Fruit fly (Drosophila melanogaster) whole organism, adult: ENCODE results near the gene Cyp12a4.

ENCODE experiments used
- CG11617 ChIP-seq: fragments of 200-800 bp; sonication (Bioruptor generic); optimal IDR thresholded peaks from 2 replicates; lab custom pipeline; 2017; ENCODE audit warnings: mild to moderate bottlenecking, missing biosample characterization, missing genetic modification reagents, missing genetic modification characterization
- CG12768 ChIP-seq: fragments of 200-800 bp; sonication (Bioruptor generic); optimal IDR thresholded peaks from 2 replicates; lab custom pipeline; 2017; ENCODE audit warnings: missing biosample characterization, missing genetic modification characterization, mild to moderate bottlenecking, moderate library complexity, missing genetic modification reagents
- CG14711 ChIP-seq: fragments of 200-800 bp; sonication (Bioruptor generic); optimal IDR thresholded peaks from 2 replicates; lab custom pipeline; 2018; ENCODE audit warnings: missing biosample characterization, mild to moderate bottlenecking, missing genetic modification characterization, moderate library complexity
- CG1620 ChIP-seq: fragments of 200-800 bp; sonication (Bioruptor generic); optimal IDR thresholded peaks from 2 replicates; lab custom pipeline; 2016; ENCODE audit warnings: missing biosample characterization, missing genetic modification characterization
- CG33017 ChIP-seq: fragments of 200-800 bp; sonication (Bioruptor generic); optimal IDR thresholded peaks from 2 replicates; lab custom pipeline; 2018; ENCODE audit warnings: missing biosample characterization, mild to moderate bottlenecking, missing genetic modification characterization, moderate library complexity
- CG5204 ChIP-seq: fragments of 200-800 bp; sonication (Bioruptor generic); optimal IDR thresholded peaks from 2 replicates; lab custom pipeline; 2016; ENCODE audit warnings: missing biosample characterization, missing genetic modification characterization
- CG7045 ChIP-seq: fragments of 200-800 bp; sonication (Bioruptor generic); optimal IDR thresholded peaks from 2 replicates; lab custom pipeline; 2017; ENCODE audit warnings: missing biosample characterization, mild to moderate bottlenecking, missing genetic modification characterization
- CG7101 ChIP-seq: fragments of 200-800 bp; sonication (Bioruptor generic); optimal IDR thresholded peaks from 2 replicates; lab custom pipeline; 2018; ENCODE audit warnings: missing biosample characterization, mild to moderate bottlenecking, missing genetic modification characterization, moderate library complexity
- Clk ChIP-seq: fragments of 200-800 bp; sonication (Bioruptor generic); optimal IDR thresholded peaks from 2 replicates; lab custom pipeline; 2017; ENCODE audit warnings: missing biosample characterization, missing genetic modification characterization
- Crg-1 ChIP-seq: fragments of 200-800 bp; sonication (Bioruptor generic); optimal IDR thresholded peaks from 2 replicates; lab custom pipeline; 2016; ENCODE audit warnings: missing biosample characterization, missing genetic modification characterization
- Hr96 ChIP-seq: fragments of 200-800 bp; sonication (Bioruptor generic); optimal IDR thresholded peaks from 2 replicates; lab custom pipeline; 2016; ENCODE audit warnings: missing biosample characterization, missing genetic modification characterization
- Mnt ChIP-seq: fragments of 200-800 bp; sonication (Bioruptor generic); optimal IDR thresholded peaks from 2 replicates; lab custom pipeline; 2016; ENCODE audit warnings: missing biosample characterization, mild to moderate bottlenecking, missing genetic modification characterization
- bab1 ChIP-seq: fragments of 200-800 bp; sonication (Bioruptor generic); optimal IDR thresholded peaks from 3 replicates; lab custom pipeline; 2019; ENCODE audit warnings: missing biosample characterization, mild to moderate bottlenecking, missing genetic modification characterization, moderate library complexity
- cic ChIP-seq: fragments of 200-800 bp; sonication (Bioruptor generic); optimal IDR thresholded peaks from 2 replicates; lab custom pipeline; 2017; ENCODE audit warnings: missing biosample characterization, mild to moderate bottlenecking, missing genetic modification characterization, moderate library complexity
- cnc ChIP-seq, 2 experiments: fragments of >200 bp; optimal IDR thresholded peaks; 2 replicates each; lab custom pipeline; 2017
- kay ChIP-seq: fragments of 200-800 bp; sonication (Bioruptor generic); peaks from one replicate; lab custom pipeline; 2016; ENCODE audit warnings: missing biosample characterization, missing genetic modification characterization, borderline replicate concordance
- ovo ChIP-seq: fragments of 200-800 bp; sonication (Bioruptor generic); optimal IDR thresholded peaks from 2 replicates; lab custom pipeline; 2016; ENCODE audit warnings: missing biosample characterization, missing genetic modification characterization
- pad ChIP-seq: fragments of 200-800 bp; sonication (Bioruptor generic); optimal IDR thresholded peaks from 3 replicates; lab custom pipeline; 2017; ENCODE audit warnings: missing biosample characterization, missing genetic modification characterization, mild to moderate bottlenecking, moderate library complexity, missing genetic modification reagents
- tj ChIP-seq: fragments of 200-800 bp; sonication (Bioruptor generic); optimal IDR thresholded peaks from 3 replicates; lab custom pipeline; 2017; ENCODE audit warnings: missing biosample characterization, mild to moderate bottlenecking, missing genetic modification characterization, moderate library complexity
- toe ChIP-seq: fragments of 200-800 bp; sonication (Bioruptor generic); optimal IDR thresholded peaks from 2 replicates; lab custom pipeline; 2016; ENCODE audit warnings: missing biosample characterization, missing genetic modification characterization

Gene Cyp12a4

DNA sequence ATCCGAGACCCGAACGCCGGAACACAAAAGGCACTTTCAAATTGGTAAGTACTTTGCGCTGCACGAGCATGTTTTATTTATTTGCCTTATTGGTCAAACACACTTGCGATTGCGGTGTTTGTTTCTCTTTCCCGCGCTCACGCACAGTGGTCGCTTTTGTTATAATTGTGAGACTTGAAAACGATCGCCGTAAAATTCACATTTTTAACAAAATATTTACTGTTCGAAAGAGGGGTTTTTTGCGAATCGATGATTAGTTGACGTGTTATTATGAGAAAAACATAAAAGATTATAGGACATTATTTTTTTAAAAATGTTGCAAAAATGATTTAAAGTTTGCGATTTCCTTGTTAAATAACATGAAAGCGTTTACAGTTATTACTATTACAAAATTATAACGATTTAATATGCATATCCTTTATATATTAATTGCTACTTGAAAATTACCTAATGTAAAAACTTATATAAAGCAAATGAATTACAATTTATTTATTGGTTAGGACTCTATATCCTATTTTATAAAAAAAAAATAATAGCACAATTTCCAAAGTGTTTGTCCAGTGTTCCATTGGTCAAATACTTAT, 30.0 kb downstream of the Cyp12a4 start:
- TF ChIP-seq CG5204 (GFP tag; lab: Kevin White, UChicago), result peak; percentile 21
- TF ChIP-seq Mnt (GFP tag; lab: Kevin White, UChicago), result no peak
- peak; percentile 26 for TF ChIP-seq kay

DNA sequence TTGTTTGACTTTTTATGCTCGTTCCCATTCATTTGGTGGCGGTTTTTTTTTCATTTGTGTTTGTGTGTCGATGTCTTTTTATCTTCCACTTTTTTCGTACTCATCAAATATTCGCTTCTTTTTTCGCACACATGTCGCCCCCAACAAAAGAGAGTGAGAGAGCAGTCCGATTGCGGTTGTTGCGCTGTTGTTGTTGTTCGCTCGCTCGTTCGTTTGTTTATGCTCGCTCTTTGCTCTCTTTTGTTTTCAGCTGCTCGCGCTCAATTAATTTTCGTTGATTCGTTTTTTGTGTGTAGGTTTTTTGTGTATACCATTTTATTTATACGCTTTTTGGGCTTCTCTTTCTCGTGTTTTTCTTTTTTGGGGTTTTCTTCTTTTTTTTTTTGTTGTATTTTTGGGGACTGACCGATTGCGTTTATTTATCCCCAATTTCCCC, 30.7 kb downstream of the Cyp12a4 start:
- TF ChIP-seq CG12768 (GFP tag; lab: Kevin White, UChicago), result no peak
- TF ChIP-seq cic (GFP tag; lab: Kevin White, UChicago), result peak; percentile 35
- TF ChIP-seq bab1 (GFP tag; lab: Kevin White, UChicago), result peak; percentile 5
- TF ChIP-seq CG7045 (GFP tag; lab: Kevin White, UChicago), result no peak
- no peak for TF ChIP-seq CG14711 (tag; lab: Kevin White, UChicago)
- no peak for TF ChIP-seq ovo (GFP tag; lab: Kevin White, UChicago)
- no peak for TF ChIP-seq Hr96
- TF ChIP-seq cnc (optimal IDR thresholded peaks at IDR 0.05; lab: Kevin White, UChicago), result no peak
- no peak for TF ChIP-seq Crg-1
- no peak for TF ChIP-seq kay
- no peak for TF ChIP-seq pad (GFP tag; lab: Kevin White, UChicago)
- TF ChIP-seq toe (GFP tag; lab: Kevin White, UChicago), result no peak
- no peak for TF ChIP-seq CG11617 (GFP tag; lab: Kevin White, UChicago)
- peak; percentile 64 for TF ChIP-seq tj (GFP tag; lab: Kevin White, UChicago)
- TF ChIP-seq CG5204 (GFP tag; lab: Kevin White, UChicago), result no peak
- no peak for TF ChIP-seq CG1620 (GFP tag; lab: Kevin White, UChicago)
- peak; percentile 30 for TF ChIP-seq Mnt (GFP tag; lab: Kevin White, UChicago)
- no peak for TF ChIP-seq Clk (GFP tag; lab: Kevin White, UChicago)
- no peak for TF ChIP-seq CG7101
- TF ChIP-seq CG33017 (tag; lab: Kevin White, UChicago), result no peak

DNA sequence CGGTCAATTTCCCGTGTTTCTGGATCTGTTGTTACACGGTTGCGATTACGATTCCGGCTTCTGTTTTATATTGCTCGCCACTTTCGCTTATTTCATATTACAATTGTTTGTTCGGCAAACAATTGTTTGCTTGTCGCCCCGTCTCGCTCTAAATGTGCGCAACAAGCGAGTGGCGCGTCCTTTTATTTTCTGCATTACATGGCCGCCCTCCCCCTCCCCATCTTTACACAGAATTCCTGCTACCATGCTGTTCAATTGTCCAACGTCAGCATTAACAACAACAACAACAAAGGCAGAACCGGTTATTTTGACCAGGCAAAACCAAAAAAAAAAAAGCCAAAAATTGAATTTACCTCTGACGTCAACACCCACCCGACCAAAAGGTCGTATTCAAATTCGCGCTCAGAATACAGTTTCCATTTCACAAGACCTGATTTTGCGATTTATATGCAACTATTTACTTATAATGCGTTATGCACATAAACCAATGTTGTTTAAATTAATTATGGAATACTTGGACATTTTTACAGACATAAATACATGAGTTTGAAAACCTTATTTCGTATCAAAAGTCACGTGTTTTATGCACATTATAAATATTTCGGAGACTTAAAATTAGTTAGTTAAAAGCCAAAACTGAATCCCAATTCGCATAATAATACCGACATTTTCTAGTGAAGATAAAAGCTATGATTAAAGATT, 31.3 kb downstream of the Cyp12a4 start:
- TF ChIP-seq tj (GFP tag; lab: Kevin White, UChicago) (peak; percentile 79), kay (no peak)

DNA sequence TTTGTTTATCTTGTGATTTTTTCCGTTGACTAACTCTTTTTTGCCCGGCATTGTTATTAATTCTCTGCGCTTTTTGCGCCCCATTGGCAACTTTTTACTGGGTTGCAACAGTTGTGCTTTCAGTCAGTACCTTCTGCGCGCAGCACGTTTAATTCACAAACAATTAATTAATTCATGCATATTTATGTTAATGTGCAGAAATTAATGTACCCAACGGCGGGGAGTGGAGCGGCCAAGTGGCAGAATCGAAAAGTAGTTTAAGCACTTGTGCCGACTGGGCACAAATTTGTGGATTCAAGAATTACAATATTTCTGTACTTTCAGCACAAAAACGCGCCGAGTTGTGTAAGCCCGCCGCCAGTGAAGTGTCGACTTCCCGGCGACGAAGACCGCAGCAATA, 32.6 kb downstream of the Cyp12a4 start:
- TF ChIP-seq tj (GFP tag; lab: Kevin White, UChicago) (peak; percentile 100), CG14711 (tag; lab: Kevin White, UChicago) (peak; percentile 31), CG5204 (GFP tag; lab: Kevin White, UChicago) (no peak)

DNA sequence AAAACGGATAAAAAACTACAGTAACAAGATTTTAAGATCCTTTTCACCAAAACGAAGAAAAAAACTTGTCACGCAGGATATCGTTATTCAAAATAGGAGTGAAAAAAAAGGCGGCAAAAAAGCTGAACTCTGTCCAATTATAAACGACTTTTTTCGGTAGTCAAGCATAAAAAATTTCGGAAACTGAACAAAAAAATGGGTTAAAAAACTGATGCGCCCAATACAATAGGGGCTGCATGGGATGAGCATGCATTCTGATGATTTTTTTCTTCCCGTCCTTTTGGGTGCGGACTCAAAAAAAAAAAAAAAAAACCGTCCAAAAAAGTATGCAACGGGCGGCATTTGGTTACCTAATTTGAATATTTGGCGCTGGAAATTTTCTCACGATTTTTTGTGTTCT, 39.6 kb downstream of the Cyp12a4 start:
- TF ChIP-seq pad (GFP tag; lab: Kevin White, UChicago) (no peak), CG1620 (GFP tag; lab: Kevin White, UChicago) (no peak), ovo (GFP tag; lab: Kevin White, UChicago) (no peak), Hr96 (no peak), bab1 (GFP tag; lab: Kevin White, UChicago) (no peak), Mnt (GFP tag; lab: Kevin White, UChicago) (no peak), cic (GFP tag; lab: Kevin White, UChicago) (no peak), Clk (GFP tag; lab: Kevin White, UChicago) (no peak), Crg-1 (no peak), CG7045 (GFP tag; lab: Kevin White, UChicago) (no peak), CG5204 (GFP tag; lab: Kevin White, UChicago) (no peak), CG7101 (no peak), CG12768 (GFP tag; lab: Kevin White, UChicago) (no peak), CG14711 (tag; lab: Kevin White, UChicago) (no peak)

DNA sequence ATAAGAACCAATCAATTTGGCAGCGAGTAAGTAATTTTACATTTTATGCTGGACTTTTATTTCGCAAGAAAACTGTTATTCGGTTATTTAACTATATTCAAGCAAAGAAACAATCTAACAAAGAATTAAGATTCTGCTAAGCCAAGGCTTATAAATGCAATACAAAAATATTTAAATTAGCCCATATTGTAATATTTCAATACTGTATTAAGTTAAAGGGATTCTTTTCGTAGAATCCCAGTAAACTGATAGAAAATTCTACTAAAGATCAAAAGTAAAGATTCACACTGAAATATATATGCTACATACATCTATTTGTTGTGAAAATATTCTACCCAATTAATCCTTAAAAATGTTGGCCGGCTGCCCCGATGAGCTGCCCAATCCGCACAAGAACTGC, 41.7 kb downstream of the Cyp12a4 start, which contains the start of gene CG14282:
Gene CG14282 (plus strand): TSS at position 301 of the 400 bp plus-strand sequence.
- no peak for TF ChIP-seq tj (GFP tag; lab: Kevin White, UChicago)
- no peak for TF ChIP-seq CG5204 (GFP tag; lab: Kevin White, UChicago)
- no peak for TF ChIP-seq Crg-1
- TF ChIP-seq CG14711 (tag; lab: Kevin White, UChicago), result no peak
- no peak for TF ChIP-seq CG7101
- no peak for TF ChIP-seq CG7045 (GFP tag; lab: Kevin White, UChicago)
- TF ChIP-seq ovo (GFP tag; lab: Kevin White, UChicago), result no peak
- no peak for TF ChIP-seq kay

DNA sequence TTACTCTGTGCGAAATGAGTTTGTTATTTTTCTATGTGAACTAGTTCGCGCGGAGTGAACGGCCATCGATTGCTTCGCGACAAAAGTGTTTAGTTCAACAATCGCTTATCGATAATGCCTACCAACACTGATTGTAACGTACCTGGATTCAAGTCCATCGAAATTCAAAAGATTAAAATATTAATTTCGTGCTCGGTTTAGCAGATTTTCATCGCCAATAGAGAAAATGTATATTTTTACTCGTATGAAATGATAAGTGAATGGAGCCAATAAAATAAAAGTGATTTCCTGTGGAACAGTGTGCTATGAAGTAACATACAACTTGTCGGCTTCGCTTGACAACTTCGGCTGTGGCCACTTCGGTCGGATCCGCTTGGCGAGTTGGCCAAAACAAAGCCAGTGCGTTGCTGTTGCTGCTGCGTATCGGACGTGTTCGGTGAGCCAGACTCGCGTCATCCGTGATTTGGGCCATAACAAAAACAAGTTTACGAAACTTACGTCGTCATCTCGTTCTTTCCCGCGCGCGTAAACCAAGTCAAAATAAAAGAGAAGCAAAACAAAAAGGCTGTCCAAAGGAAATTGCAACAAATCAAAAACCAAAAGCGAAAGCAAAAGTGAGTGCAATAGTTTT, 45.4 kb downstream of the Cyp12a4 start, which contains the start of the genes CG5555 and myd:
Gene CG5555 (minus strand): TSS at position 276 of the 631 bp plus-strand sequence.
Gene myd (plus strand): TSS at position 397 of the 631 bp plus-strand sequence.
- peak; percentile 20 for TF ChIP-seq Hr96
- TF ChIP-seq CG1620 (GFP tag; lab: Kevin White, UChicago), result no peak
- peak; percentile 53 for TF ChIP-seq kay
- TF ChIP-seq toe (GFP tag; lab: Kevin White, UChicago), result no peak
- TF ChIP-seq Mnt (GFP tag; lab: Kevin White, UChicago), result no peak
- peak; percentile 16 for TF ChIP-seq CG7101
- peak; percentile 41 for TF ChIP-seq Crg-1
- peak; percentile 24 for TF ChIP-seq bab1 (GFP tag; lab: Kevin White, UChicago)
- TF ChIP-seq tj (GFP tag; lab: Kevin White, UChicago), result peak; percentile 82
